Worm (Caenorhabditis elegans) whole organism, L4/young adult: Measurements from ENCODE around the gene K05G3.1.

Experiments used
- W03F9.2 ChIP-seq: fragments of 150-350 bp; optimal IDR thresholded peaks from 2 replicates; lab custom pipeline; 2014; ENCODE audit warnings: missing biosample characterization, missing genetic modification characterization
- dao-5 ChIP-seq: sonication (generic microtip); optimal IDR thresholded peaks from 2 replicates; lab custom pipeline; 2016; ENCODE audit warnings: missing genotype, missing genetic modification characterization, moderate library complexity, missing compliant biosample characterization
- him-1 ChIP-seq: sonication (generic microtip); optimal IDR thresholded peaks from 2 replicates; lab custom pipeline; 2016; ENCODE audit warnings: missing genotype, missing genetic modification reagents, missing genetic modification characterization, missing compliant biosample characterization

ce11 chrX:16519517-16519916, 18.4 kb downstream of the K05G3.1 start, which contains the start of gene T25D1.1:
- no peak for TF ChIP-seq W03F9.2 (tag; lab: Kevin White, UChicago)
- TF ChIP-seq dao-5 (tag; lab: Kevin White, UChicago): no peak
- TF ChIP-seq him-1: no peak
